Worm (Caenorhabditis elegans): ENCODE results near the gene Y37E11AL.1.

Gene Y37E11AL.1

ce11 chrIV:3731430-3731829 lies 22.1 kb downstream of the Y37E11AL.1 start:
- TF ChIP-seq pha-4 (tag; optimal IDR thresholded peaks at IDR 0.05), result no peak
- TF ChIP-seq mdl-1 (tag; optimal IDR thresholded peaks at IDR 0.05), result no peak
- no peak for TF ChIP-seq ztf-11 (tag; optimal IDR thresholded peaks at IDR 0.05)
- no peak for TF ChIP-seq elt-3 (tag; optimal IDR thresholded peaks at IDR 0.05)
- TF ChIP-seq eor-1 (tag; optimal IDR thresholded peaks at IDR 0.05), result no peak
- TF ChIP-seq nhr-28 (tag; optimal IDR thresholded peaks at IDR 0.05), result no peak
- no peak for TF ChIP-seq lin-15B (tag; optimal IDR thresholded peaks at IDR 0.05)
- TF ChIP-seq hmg-11 (tag; optimal IDR thresholded peaks at IDR 0.05), result no peak
- no peak for TF ChIP-seq mml-1 (tag; optimal IDR thresholded peaks at IDR 0.05)
- no peak for TF ChIP-seq zag-1 (tag; optimal IDR thresholded peaks at IDR 0.05)
- TF ChIP-seq lsy-12 (tag; optimal IDR thresholded peaks at IDR 0.05), result no peak
- TF ChIP-seq pqm-1 (tag; optimal IDR thresholded peaks at IDR 0.05), result no peak
- no peak for TF ChIP-seq ceh-16 (tag; optimal IDR thresholded peaks at IDR 0.05)
- no peak for TF ChIP-seq nhr-43 (tag; optimal IDR thresholded peaks at IDR 0.05; ENCODE audit: poor library complexity, severe bottlenecking)
- no peak for TF ChIP-seq elt-2 (tag; optimal IDR thresholded peaks at IDR 0.05)
- TF ChIP-seq fkh-2 (tag; optimal IDR thresholded peaks at IDR 0.05), result no peak
- TF ChIP-seq R02D3.7 (tag; optimal IDR thresholded peaks at IDR 0.05), result no peak
- TF ChIP-seq nhr-76 (tag; optimal IDR thresholded peaks at IDR 0.05), result no peak

ce11 chrIV:3733287-3733686 lies 24.0 kb downstream of the Y37E11AL.1 start:
- TF ChIP-seq egl-5 (tag; optimal IDR thresholded peaks at IDR 0.05) (no peak), daf-12 (tag; optimal IDR thresholded peaks at IDR 0.05) (no peak), zag-1 (tag; optimal IDR thresholded peaks at IDR 0.05) (no peak), ama-1 (optimal IDR thresholded peaks at IDR 0.05) (no peak), ztf-4 (tag; optimal IDR thresholded peaks at IDR 0.05) (no peak), pha-4 (tag; optimal IDR thresholded peaks at IDR 0.05) (no peak), ceh-28 (tag; optimal IDR thresholded peaks at IDR 0.05) (no peak), mml-1 (tag; optimal IDR thresholded peaks at IDR 0.05) (no peak), ceh-82 (tag; optimal IDR thresholded peaks at IDR 0.05) (no peak), nhr-76 (tag; optimal IDR thresholded peaks at IDR 0.05) (no peak), jun-1 (tag; optimal IDR thresholded peaks at IDR 0.05) (no peak), nhr-23 (tag; optimal IDR thresholded peaks at IDR 0.05) (no peak), nhr-237 (tag; optimal IDR thresholded peaks at IDR 0.05) (no peak), ceh-16 (tag; optimal IDR thresholded peaks at IDR 0.05) (no peak), sea-2 (GFP tag; optimal IDR thresholded peaks at IDR 0.05) (no peak), fos-1 (tag; optimal IDR thresholded peaks at IDR 0.05) (no peak), ztf-11 (tag; optimal IDR thresholded peaks at IDR 0.05) (no peak)

- TF ChIP-seq ztf-4 (tag; optimal IDR thresholded peaks at IDR 0.05) (no peak), zag-1 (tag; optimal IDR thresholded peaks at IDR 0.05) (no peak), nhr-11 (tag; optimal IDR thresholded peaks at IDR 0.05) (no peak), ztf-11 (tag; optimal IDR thresholded peaks at IDR 0.05) (no peak), unc-62 (GFP tag; optimal IDR thresholded peaks at IDR 0.05) (no peak), lin-39 (tag; optimal IDR thresholded peaks at IDR 0.05) (no peak)
These were observed 26.9 kb downstream of the Y37E11AL.1 start for ce11 chrIV:3736244-3736643.

- TF ChIP-seq lin-15B (tag; optimal IDR thresholded peaks at IDR 0.05) (peak; percentile 23), pha-4 (tag; optimal IDR thresholded peaks at IDR 0.05) (peak; percentile 31), lsy-12 (tag; optimal IDR thresholded peaks at IDR 0.05) (no peak), aly-2 (tag; optimal IDR thresholded peaks at IDR 0.05) (no peak), ZK546.5 (tag; optimal IDR thresholded peaks at IDR 0.05) (no peak), lin-39 (tag; optimal IDR thresholded peaks at IDR 0.05) (peak; percentile 33), pqm-1 (tag; optimal IDR thresholded peaks at IDR 0.05) (no peak)
These were observed 29.5 kb downstream of the Y37E11AL.1 start, which contains the start of gene nape-2 for ce11 chrIV:3738655-3739403. Gene nape-2, minus strand, starts transcription at chrIV:3738925.

Data from whole organism, L3 larva.